Worm (Caenorhabditis elegans): ENCODE data around the gene sorb-1.

DNA sequence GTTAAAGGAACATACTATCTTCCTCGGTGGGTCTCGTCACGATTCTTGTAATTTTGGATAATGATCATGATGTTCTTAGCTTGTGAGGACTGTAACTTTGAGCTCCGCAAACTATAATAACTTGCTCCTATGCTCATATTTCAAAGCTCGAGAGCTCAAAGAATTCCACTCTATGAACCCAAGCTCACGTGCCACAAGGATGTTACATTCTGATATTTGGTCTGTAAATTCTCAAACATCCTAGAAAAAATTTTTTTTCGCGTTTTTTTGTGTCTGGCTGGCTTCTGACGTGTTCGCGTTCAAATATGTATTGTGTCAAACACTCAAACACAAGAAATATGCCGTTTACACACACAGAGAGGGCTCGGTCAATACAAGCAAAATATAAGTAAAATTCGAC lies 26.0 kb downstream of the sorb-1 start, which contains the start of gene Y45F10D.16:
- TF ChIP-seq T22C8.4 (GFP tag; IDR thresholded peaks at IDR 0.05) (no peak), med-1 (GFP tag; optimal IDR thresholded peaks at IDR 0.05; ENCODE audit: insufficient read depth) (no peak), klf-2 (GFP tag; conservative IDR thresholded peaks at IDR 0.05) (no peak)

All from whole organism, midembryonic.